Fruit fly (Drosophila melanogaster): ENCODE data around the gene CHOp24.

- TF ChIP-seq CG8478 (optimal IDR thresholded peaks at IDR 0.05): no peak
- TF ChIP-seq CTCF (optimal IDR thresholded peaks at IDR 0.05): no peak
Observed at dm6 chrX:4571829-4572228, 31.1 kb downstream of the CHOp24 start, which contains the start of gene CG12684.
